Fruit fly (Drosophila melanogaster): Measurements from ENCODE around the gene CG6996.

The CG6996 gene

dm6 chr3L:20206950-20207584, at the start of gene CG6996:
Gene CG6996 (plus strand): TSS chr3L:20207534.
- TF ChIP-seq usp (GFP tag; optimal IDR thresholded peaks at IDR 0.05) = no peak
- TF ChIP-seq Hnf4 (GFP tag; optimal IDR thresholded peaks at IDR 0.05) = no peak
- no peak for TF ChIP-seq Dif (GFP tag; optimal IDR thresholded peaks at IDR 0.05; ENCODE audit: partially characterized antibody)
- TF ChIP-seq jim (GFP tag; optimal IDR thresholded peaks at IDR 0.05) = no peak
- no peak for TF ChIP-seq GATAd (GFP tag; optimal IDR thresholded peaks at IDR 0.05)
- no peak for TF ChIP-seq sv (GFP tag; optimal IDR thresholded peaks at IDR 0.05)
- no peak for TF ChIP-seq Mio (GFP tag; optimal IDR thresholded peaks at IDR 0.05)
- TF ChIP-seq Myc (optimal IDR thresholded peaks at IDR 0.05) = no peak
- no peak for TF ChIP-seq dsf (GFP tag; optimal IDR thresholded peaks at IDR 0.05; ENCODE audit: borderline replicate concordance)
- no peak for TF ChIP-seq Jra (GFP tag; optimal IDR thresholded peaks at IDR 0.05)
- TF ChIP-seq HLH106 (tag; optimal IDR thresholded peaks at IDR 0.05) = no peak
- TF ChIP-seq dl (GFP tag; optimal IDR thresholded peaks at IDR 0.05; ENCODE audit: insufficient read depth in 1 of 2, partially characterized antibody in 2 of 2) = no peak

- peak; percentile 30 for TF ChIP-seq HLH106 (tag; optimal IDR thresholded peaks at IDR 0.05)
- TF ChIP-seq h (GFP tag; optimal IDR thresholded peaks at IDR 0.05) = peak; percentile 54
- no peak for TF ChIP-seq Rel (GFP tag; optimal IDR thresholded peaks at IDR 0.05)
- no peak for TF ChIP-seq Rel (tag; optimal IDR thresholded peaks at IDR 0.05)
- TF ChIP-seq rgr (GFP tag; optimal IDR thresholded peaks at IDR 0.05) = peak; percentile 20
- peak; percentile 42 for TF ChIP-seq ey (GFP tag; optimal IDR thresholded peaks at IDR 0.05)
- TF ChIP-seq Jra (GFP tag; optimal IDR thresholded peaks at IDR 0.05) = no peak
- TF ChIP-seq brk (GFP tag; optimal IDR thresholded peaks at IDR 0.05) = no peak
- peak; percentile 0 for TF ChIP-seq br (GFP tag; optimal IDR thresholded peaks at IDR 0.05)
- peak; percentile 53 for TF ChIP-seq OdsH (GFP tag; optimal IDR thresholded peaks at IDR 0.05)
- no peak for TF ChIP-seq dmrt93B (GFP tag; optimal IDR thresholded peaks at IDR 0.05)
- peak; percentile 47 for TF ChIP-seq fru (GFP tag; optimal IDR thresholded peaks at IDR 0.05)
- no peak for TF ChIP-seq Sp1 (GFP tag; optimal IDR thresholded peaks at IDR 0.05)
- peak in 1 of 2 experiments; percentile 50 for TF ChIP-seq foxo (GFP tag; optimal IDR thresholded peaks at IDR 0.05)
- no peak for TF ChIP-seq CG32264 (GFP tag; optimal IDR thresholded peaks at IDR 0.05)
- no peak for TF ChIP-seq CG9705 (GFP tag; optimal IDR thresholded peaks at IDR 0.05)
- peak; percentile 45 for TF ChIP-seq woc (GFP tag; optimal IDR thresholded peaks at IDR 0.05)
Observed at dm6 chr3L:20168152-20168551, 39.2 kb upstream of the CG6996 start.

- TF ChIP-seq GATAd (GFP tag; optimal IDR thresholded peaks at IDR 0.05) (no peak), Dfd (GFP tag; optimal IDR thresholded peaks at IDR 0.05) (peak; percentile 86)
Observed at dm6 chr3L:20177697-20178096, 29.6 kb upstream of the CG6996 start.

- TF ChIP-seq pan (optimal IDR thresholded peaks at IDR 0.05) = no peak
- no peak for TF ChIP-seq lola (GFP tag; optimal IDR thresholded peaks at IDR 0.05)
- TF ChIP-seq psq (GFP tag; optimal IDR thresholded peaks at IDR 0.05) = no peak
- TF ChIP-seq Abd-B (GFP tag; optimal IDR thresholded peaks at IDR 0.05) = no peak
- no peak for TF ChIP-seq Hr78 (GFP tag; optimal IDR thresholded peaks at IDR 0.05)
- TF ChIP-seq brk (GFP tag; optimal IDR thresholded peaks at IDR 0.05) = no peak
- TF ChIP-seq Dfd (GFP tag; optimal IDR thresholded peaks at IDR 0.05) = no peak
- TF ChIP-seq CG32264 (GFP tag; optimal IDR thresholded peaks at IDR 0.05) = no peak
- no peak for TF ChIP-seq rgr (GFP tag; optimal IDR thresholded peaks at IDR 0.05)
- TF ChIP-seq OdsH (GFP tag; optimal IDR thresholded peaks at IDR 0.05) = no peak
- TF ChIP-seq woc (GFP tag; optimal IDR thresholded peaks at IDR 0.05) = no peak
- TF ChIP-seq dl (GFP tag; optimal IDR thresholded peaks at IDR 0.05; ENCODE audit: insufficient read depth in 1 of 2, partially characterized antibody in 2 of 2) = no peak
- TF ChIP-seq CrebA (GFP tag; optimal IDR thresholded peaks at IDR 0.05; ENCODE audit: borderline replicate concordance) = no peak
- TF ChIP-seq dmrt93B (GFP tag; optimal IDR thresholded peaks at IDR 0.05) = no peak
- no peak for TF ChIP-seq Mio (GFP tag; optimal IDR thresholded peaks at IDR 0.05)
Observed at dm6 chr3L:20178101-20178500, 29.2 kb upstream of the CG6996 start.

dm6 chr3L:20182799-20183198, 24.5 kb upstream of the CG6996 start:
- TF ChIP-seq Hnf4 (GFP tag; optimal IDR thresholded peaks at IDR 0.05) = no peak
- peak; percentile 71 for TF ChIP-seq Dfd (GFP tag; optimal IDR thresholded peaks at IDR 0.05)

Data from whole organism, wandering third instar larva.